Fruit fly (Drosophila melanogaster) S2 (cell line): ENCODE measurements around the gene CG14102.

Experiments used
- CG8478 ChIP-seq: fragments of >200 bp; optimal IDR thresholded peaks from 2 replicates; lab custom pipeline; 2018
- CTCF ChIP-seq, 2 experiments: fragments of >200 bp; optimal IDR thresholded peaks; 2 replicates each; lab custom pipeline; 2018

The CG14102 gene

DNA sequence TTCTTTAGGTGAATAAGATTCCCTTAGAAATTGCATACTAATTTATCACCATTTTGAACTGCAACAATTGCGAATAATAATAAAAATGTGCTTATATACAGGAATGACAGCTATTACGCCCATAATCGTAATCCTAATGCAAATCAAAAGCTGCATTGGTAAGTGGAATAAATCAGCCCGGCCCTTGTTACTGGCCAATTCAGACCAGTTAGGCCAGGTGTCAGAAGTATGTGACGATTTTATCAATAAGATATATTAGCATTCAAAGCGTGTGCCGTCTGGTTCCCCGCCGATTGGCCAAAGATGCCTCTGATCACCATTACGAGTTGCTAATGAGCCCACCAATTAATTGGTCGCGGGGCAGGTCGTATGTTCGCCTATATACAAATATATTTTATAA is 11.4 kb upstream of the CG14102 start:
- TF ChIP-seq CTCF (optimal IDR thresholded peaks at IDR 0.05; lab: Kevin White, UChicago) (no peak), CG8478 (lab: Kevin White, UChicago) (no peak)

DNA sequence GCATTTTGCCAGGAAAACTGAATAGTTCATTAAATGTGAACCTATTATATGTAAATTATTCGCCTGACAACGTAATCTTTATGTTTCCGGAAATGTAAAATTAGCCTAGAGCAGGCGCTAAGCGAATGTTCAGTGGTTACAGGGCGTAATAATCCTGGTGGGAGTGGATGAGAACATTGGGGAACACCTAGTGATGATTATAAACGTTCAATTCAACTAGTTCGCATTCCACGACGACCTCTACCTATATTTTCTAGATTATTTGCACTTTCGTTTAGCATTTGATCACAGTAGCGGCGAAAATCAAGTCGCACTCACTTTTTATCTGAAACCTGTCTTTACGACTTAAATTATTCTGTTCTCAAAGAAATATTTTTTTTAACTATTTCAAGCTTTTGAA is 6.4 kb upstream of the CG14102 start:
- TF ChIP-seq CTCF (optimal IDR thresholded peaks at IDR 0.05; lab: Kevin White, UChicago) (no peak), CG8478 (lab: Kevin White, UChicago) (no peak)

DNA sequence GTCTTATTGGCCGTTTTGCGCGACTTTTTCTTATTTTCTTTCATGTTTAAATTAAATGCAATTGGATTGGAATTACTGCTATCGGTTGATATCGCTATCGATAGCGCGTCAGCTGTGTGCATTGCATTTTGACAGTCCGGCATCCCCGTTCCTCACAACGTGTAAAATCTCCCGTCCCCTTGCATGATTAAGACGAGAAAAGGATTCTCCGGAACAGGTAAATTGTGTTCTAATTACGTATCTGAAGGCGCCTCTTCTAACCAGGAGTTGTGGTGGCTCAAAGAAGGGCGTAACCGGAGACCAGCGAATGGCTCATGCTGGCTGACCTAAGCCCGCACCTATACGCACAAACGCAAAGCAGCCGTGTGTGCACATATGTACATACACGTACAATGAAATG is 6.0 kb upstream of the CG14102 start, which contains the start of the genes CG14104 and Kap-alpha1:
TSS of gene CG14104 (minus strand) at position 97 of the 400 bp plus-strand sequence.
TSS of gene Kap-alpha1 (plus strand) at position 130 of the 400 bp plus-strand sequence.
- TF ChIP-seq CG8478 (lab: Kevin White, UChicago) (no peak), CTCF (optimal IDR thresholded peaks at IDR 0.05; lab: Kevin White, UChicago) (no peak)

DNA sequence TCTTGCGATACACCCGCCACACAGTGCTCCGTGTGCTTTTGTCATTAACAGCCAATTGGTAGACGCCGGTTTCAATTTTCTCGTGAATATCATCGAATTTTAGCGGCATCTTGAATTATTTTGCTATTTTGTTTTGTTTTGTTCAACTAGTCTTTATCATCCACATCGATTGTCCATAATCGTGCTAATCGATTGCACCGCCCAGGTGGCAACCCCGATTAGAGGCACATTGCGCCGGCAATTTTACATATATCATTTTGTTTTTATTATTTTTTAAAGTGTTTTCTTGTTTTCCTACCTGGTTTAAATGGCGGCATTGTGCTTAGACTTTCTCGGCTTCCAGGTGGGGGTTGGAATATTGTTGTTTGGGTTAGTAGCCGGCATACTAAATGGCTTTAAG is 4.8 kb upstream of the CG14102 start, which contains the start of gene CG34116:
TSS of gene CG34116 (minus strand) at position 142 of the 400 bp plus-strand sequence.
- TF ChIP-seq CTCF (optimal IDR thresholded peaks at IDR 0.05; lab: Kevin White, UChicago) (no peak), CG8478 (lab: Kevin White, UChicago) (no peak)

DNA sequence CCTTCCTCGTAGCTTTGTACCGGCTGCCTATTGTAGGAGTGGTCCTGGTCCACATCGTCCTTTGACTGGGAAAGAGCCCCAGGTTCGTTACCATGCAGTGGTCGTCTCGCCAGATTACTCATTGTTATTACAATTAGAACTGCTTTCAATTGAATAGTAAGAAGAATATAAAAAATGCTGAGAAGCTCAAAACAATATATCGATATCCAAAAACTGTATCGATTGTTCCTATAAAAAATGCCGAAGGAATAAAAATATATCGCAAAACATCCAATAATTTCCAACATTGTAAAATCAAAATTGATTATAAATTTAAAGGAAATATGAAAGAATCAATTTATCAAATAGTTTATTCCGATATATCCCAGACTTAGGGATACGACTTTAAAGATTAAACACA is 3.8 kb upstream of the CG14102 start, which contains the start of the genes TORIP and Ccdc58:
TSS of gene TORIP (minus strand) at position 173 of the 400 bp plus-strand sequence.
TSS of gene Ccdc58 (plus strand) at position 274 of the 400 bp plus-strand sequence.
- TF ChIP-seq CG8478 (lab: Kevin White, UChicago): no peak
- TF ChIP-seq CTCF (optimal IDR thresholded peaks at IDR 0.05; lab: Kevin White, UChicago): no peak

DNA sequence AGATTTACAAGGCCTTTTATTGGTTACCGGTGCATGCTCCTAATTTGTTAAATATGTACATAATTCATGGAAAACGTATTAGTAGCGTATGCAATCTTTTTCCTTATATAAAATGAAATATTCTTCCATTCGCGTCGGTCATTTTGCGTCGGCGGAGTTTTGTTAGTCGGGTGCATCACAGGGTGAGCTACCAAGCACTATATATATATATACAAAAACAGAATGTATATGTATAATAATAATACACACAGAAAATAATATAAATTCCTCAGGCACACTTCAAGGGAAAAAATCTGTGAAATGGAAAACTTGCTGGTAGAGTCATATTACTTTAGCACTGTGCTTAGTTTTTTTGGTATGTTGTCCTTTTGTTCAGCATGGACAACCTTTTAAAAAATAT is 2.1 kb downstream of the CG14102 start, which contains the start of gene Ir76a:
TSS of gene Ir76a (plus strand) at position 301 of the 400 bp plus-strand sequence.
- TF ChIP-seq CG8478 (lab: Kevin White, UChicago) (no peak), CTCF (optimal IDR thresholded peaks at IDR 0.05; lab: Kevin White, UChicago) (no peak)

DNA sequence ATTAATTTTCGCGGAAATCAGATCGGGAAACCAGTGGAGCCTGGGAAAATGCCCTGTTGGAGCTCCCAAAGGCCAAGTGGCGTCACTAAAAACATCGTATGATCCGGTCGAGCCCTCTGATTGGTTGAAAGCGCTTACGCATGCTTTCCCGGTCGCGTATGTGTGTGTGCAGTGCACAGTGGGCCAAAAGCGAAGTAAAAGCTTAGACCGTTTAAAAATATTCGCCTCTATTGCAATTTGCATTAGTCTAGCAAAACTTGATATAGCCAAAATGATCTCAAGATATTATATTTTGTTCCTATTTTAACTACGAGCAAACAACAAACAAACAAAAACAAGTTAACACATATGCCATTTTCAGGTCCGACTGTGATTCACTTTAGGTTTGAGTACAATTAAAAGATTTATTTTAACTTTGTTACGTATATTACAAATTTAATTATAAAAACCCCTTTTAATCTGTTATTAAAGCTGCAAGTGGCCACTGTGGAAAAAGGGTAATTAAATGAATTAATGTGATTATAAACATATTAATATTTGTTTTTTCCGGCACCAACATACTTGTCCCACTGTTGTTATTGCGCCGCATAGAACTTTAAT is 6.8 kb downstream of the CG14102 start:
- TF ChIP-seq CG8478 (lab: Kevin White, UChicago): no peak
- TF ChIP-seq CTCF (optimal IDR thresholded peaks at IDR 0.05; lab: Kevin White, UChicago): no peak

DNA sequence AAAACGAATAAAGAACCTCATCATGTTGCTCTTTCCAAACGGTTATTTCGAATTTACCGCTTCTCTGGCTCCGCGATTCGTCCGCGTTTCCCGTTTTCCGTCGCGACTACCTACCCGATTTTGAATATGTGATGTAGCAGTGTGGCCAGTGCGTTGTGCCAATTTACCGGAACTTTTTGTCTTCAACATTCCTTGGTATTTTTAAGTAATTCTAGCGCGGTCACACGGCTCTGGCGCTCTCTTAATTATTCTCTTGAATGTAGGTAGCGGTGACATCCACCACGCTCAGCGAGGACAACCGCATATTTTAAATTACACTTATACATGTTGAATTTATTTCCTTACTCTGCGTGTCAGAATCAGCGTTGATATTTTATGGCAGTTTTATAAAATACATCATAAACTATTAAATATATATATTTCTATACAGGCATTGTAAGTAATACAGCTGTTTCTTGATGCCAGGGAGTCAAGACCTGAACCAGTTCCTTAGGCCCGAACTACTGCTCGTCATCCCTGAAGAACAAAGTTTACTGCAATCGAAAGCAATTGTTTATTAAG is 7.6 kb downstream of the CG14102 start, which contains the start of the genes CG42637, Gyc76C and SREBP:
TSS of gene CG42637 (minus strand) at position 132 of the 561 bp plus-strand sequence.
TSS of gene Gyc76C (minus strand) at position 132 of the 561 bp plus-strand sequence.
TSS of gene SREBP (plus strand) at position 498 of the 561 bp plus-strand sequence.
- TF ChIP-seq CTCF (optimal IDR thresholded peaks at IDR 0.05; lab: Kevin White, UChicago) (peak; percentile 19 to 55), CG8478 (lab: Kevin White, UChicago) (no peak)

DNA sequence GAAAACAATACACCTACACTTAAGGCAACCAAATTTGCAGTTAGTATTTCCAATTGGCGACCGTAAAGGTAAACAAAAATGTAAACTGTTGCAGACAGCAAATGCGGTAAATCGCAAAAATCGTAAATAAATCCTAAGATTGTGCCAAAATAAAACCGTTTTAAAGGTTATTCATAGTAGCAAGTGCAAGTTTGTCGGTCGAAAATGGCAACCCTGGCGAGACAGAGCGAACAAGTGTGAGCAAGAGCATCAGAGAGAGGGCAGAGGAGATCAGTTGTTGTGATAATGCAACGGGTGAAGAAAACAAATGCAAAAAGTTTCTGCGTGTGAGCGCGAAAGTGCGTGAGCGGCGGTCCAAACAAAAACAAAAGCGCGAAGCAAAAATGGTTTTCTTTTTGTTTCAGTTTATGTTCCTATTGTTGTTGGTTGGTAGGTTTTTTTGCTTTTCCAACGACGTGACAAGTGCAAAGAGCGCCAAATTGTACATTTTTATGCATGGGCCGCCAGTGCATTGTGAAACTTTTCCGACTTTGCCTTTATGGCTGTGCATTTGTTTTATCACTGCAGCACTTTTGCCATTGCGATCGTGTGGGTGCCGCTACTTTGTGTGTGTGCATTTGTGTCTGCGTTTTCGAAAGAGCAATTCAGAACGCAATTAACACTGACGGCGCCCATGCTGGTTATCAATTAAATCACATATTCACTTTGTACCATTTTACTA is 8.2 kb downstream of the CG14102 start:
- TF ChIP-seq CG8478 (lab: Kevin White, UChicago) (no peak), CTCF (optimal IDR thresholded peaks at IDR 0.05; lab: Kevin White, UChicago) (no peak)

DNA sequence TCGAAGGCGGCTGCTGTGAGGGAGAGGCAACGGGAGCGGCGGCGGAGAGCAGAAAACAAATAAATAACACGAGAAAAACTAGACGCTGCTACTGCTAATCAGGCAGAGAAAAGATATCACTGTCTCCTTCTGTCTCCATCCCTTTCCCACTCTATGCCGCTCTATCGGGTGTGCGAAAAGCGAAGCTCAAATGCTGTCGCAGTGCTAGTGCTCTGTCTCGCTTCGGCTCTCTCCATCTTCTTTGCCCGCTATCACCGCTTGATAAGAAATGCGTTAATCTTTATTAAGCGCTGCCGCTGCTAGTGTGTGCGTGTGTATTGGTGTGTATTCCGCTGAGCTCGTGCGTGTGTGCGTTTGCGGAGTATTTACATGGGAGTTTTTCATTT is 9.4 kb downstream of the CG14102 start:
- peak in 1 of 2 experiments; percentile 9 for TF ChIP-seq CTCF (optimal IDR thresholded peaks at IDR 0.05; lab: Kevin White, UChicago)
- TF ChIP-seq CG8478 (lab: Kevin White, UChicago): no peak

DNA sequence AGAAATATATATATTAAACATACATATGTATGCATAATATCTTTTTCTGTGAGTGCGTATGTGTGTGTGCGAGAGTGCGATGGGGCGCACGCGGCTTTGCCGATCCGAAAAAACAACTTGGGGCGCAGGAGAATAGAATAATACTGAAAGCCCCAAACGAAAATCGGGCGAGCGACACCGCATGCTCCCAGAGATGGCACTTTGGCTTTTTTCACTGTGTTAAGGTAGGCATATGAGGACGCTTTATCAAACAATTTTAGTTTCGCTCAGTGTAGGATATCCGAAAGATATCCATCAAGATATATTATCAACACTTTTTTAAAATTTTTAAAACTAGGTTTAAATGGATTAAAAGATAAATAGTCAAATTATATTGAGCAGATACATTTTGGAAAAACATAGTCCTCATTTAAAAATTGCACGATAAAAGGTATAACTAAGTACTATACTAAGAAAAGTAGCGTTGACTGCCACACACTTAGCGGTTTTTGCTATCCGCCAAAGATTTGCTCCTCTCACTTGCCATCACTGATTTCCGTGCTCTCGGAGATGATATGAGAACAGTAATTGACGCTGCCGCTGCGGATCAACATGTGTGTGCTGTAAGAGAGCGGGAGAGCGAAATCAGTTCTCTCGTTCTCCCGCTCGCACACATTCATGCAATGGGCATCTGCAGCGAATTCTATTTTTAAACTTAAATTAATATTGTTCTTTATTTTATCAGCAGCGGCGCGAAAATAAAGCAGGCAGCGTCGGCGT is 10.0 kb downstream of the CG14102 start:
- no peak for TF ChIP-seq CG8478 (lab: Kevin White, UChicago)
- no peak for TF ChIP-seq CTCF (optimal IDR thresholded peaks at IDR 0.05; lab: Kevin White, UChicago)

DNA sequence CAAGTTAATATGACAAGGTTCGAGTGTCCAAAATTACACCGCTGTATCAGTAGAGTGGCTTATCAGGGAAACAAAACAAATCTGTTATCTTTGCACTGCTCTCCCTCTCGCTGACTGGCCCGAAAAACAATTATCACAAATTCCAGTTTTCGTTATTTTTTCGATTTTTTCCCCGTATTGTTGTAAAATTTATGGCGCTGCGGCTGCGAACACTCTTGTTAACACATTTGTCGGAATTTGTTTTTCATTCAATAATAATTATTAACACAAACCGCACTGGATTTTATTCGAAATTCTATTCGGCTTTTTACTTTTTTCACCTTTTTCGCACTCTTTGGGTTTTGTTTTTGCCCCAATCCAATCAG is 10.5 kb downstream of the CG14102 start:
- TF ChIP-seq CG8478 (lab: Kevin White, UChicago) (no peak), CTCF (optimal IDR thresholded peaks at IDR 0.05; lab: Kevin White, UChicago) (no peak)

DNA sequence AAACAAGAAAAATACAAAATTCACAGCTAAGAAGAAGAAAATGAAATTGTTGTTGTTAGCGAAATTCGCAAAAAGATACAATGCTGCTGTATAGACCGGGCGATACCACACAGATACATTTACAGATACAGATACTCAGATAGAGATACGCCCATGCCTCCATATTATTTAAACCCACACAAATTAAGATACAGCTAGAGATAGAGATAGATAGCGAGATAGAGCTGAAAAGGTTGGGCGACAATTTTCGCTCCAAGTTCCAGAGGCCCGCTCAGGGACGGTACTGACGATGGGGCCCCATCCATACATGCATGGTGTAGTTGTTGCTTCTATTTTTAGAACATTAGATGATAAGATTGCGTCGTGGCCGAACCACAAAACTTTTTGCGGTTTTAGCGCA is 13.5 kb downstream of the CG14102 start:
- TF ChIP-seq CTCF (optimal IDR thresholded peaks at IDR 0.05; lab: Kevin White, UChicago) (no peak), CG8478 (lab: Kevin White, UChicago) (no peak)

DNA sequence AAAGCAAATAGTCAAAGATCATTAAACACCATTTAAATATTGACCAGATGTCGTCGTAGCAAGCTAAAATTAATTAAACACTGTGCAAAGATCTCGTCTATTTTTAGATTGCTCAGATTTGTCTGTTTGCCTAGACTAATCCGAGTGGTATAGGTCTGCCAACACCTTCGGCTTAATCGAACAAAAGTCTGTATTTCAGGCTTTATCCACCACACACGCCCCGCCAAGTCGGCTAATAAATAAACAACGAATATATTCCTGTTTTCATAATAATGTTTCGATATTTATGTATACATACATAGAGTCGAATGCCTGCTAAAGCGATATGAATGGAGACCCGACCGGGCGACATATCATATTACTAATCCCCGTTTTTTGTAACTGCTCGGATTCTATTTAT is 22.6 kb downstream of the CG14102 start:
- TF ChIP-seq CTCF (optimal IDR thresholded peaks at IDR 0.05; lab: Kevin White, UChicago): no peak
- TF ChIP-seq CG8478 (lab: Kevin White, UChicago): no peak
